Worm (Caenorhabditis elegans) whole organism, L4 larva: ENCODE measurements around the gene rbm-34.

Source experiments
- fos-1 ChIP-seq: fragments of 150-350 bp; optimal IDR thresholded peaks from 2 replicates; lab custom pipeline; 2014; ENCODE audit warnings: missing biosample characterization, missing genetic modification characterization
- hlh-30 ChIP-seq: sonication (generic microtip); optimal IDR thresholded peaks from 2 replicates; lab custom pipeline; 2017; ENCODE audit warnings: antibody characterized with exemption, mild to moderate bottlenecking, missing genetic modification characterization, missing compliant biosample characterization; ENCODE audit not compliant: insufficient read depth
- lin-29 ChIP-seq: fragments of 200-800 bp; sonication (Bioruptor generic); IDR thresholded peaks from 2 replicates; pipeline ENCODE4 v1.3.6; 2022; ENCODE audit warnings: missing genetic modification reagents, missing genetic modification characterization, missing compliant biosample characterization

- TF ChIP-seq hlh-30 (tag; lab: Kevin White, UChicago) = no peak
- no peak for TF ChIP-seq lin-29 (GFP tag; lab: Robert Waterston, UW)
- no peak for TF ChIP-seq fos-1 (tag; lab: Kevin White, UChicago)
These were observed 4.4 kb upstream of the rbm-34 start for ce11 chrIV:12080807-12081206.
